Worm (Caenorhabditis elegans): ENCODE data around the gene fahd-1.

fahd-1 gene

ce11 chrIII:7909263-7909662 lies 17.2 kb downstream of the fahd-1 start, which contains the start of gene ZK688.1:
Gene ZK688.1, plus strand, starts transcription at chrIII:7909563.
- TF ChIP-seq med-1 (GFP tag; optimal IDR thresholded peaks at IDR 0.05; ENCODE audit: insufficient read depth) (no peak), flt-1 (GFP tag; IDR thresholded peaks at IDR 0.05) (no peak), tab-1 (GFP tag; IDR thresholded peaks at IDR 0.05) (no peak), ref-1 (GFP tag; conservative IDR thresholded peaks at IDR 0.05) (no peak), cog-1 (tag; optimal IDR thresholded peaks at IDR 0.05) (no peak), T22C8.4 (GFP tag; IDR thresholded peaks at IDR 0.05) (no peak), ztf-29 (GFP tag; IDR thresholded peaks at IDR 0.05) (no peak), ztf-23 (GFP tag; IDR thresholded peaks at IDR 0.05) (no peak), klf-2 (GFP tag; conservative IDR thresholded peaks at IDR 0.05) (no peak)

- TF ChIP-seq med-1 (GFP tag; optimal IDR thresholded peaks at IDR 0.05; ENCODE audit: insufficient read depth) (no peak), T22C8.4 (GFP tag; IDR thresholded peaks at IDR 0.05) (no peak), tab-1 (GFP tag; IDR thresholded peaks at IDR 0.05) (no peak), ztf-23 (GFP tag; IDR thresholded peaks at IDR 0.05) (no peak), cog-1 (tag; optimal IDR thresholded peaks at IDR 0.05) (no peak)
Observed at ce11 chrIII:7911621-7912020, 19.6 kb downstream of the fahd-1 start, which contains the start of gene ZK688.7. Gene ZK688.7, minus strand, starts transcription at chrIII:7911634.

- TF ChIP-seq ztf-29 (GFP tag; IDR thresholded peaks at IDR 0.05) (no peak), cog-1 (tag; optimal IDR thresholded peaks at IDR 0.05) (no peak), ztf-23 (GFP tag; IDR thresholded peaks at IDR 0.05) (no peak), flt-1 (GFP tag; IDR thresholded peaks at IDR 0.05) (no peak), ref-1 (GFP tag; conservative IDR thresholded peaks at IDR 0.05) (no peak), tab-1 (GFP tag; IDR thresholded peaks at IDR 0.05) (no peak), T22C8.4 (GFP tag; IDR thresholded peaks at IDR 0.05) (no peak), med-1 (GFP tag; optimal IDR thresholded peaks at IDR 0.05; ENCODE audit: insufficient read depth) (no peak), klf-2 (GFP tag; conservative IDR thresholded peaks at IDR 0.05) (no peak)
Observed at ce11 chrIII:7913488-7913887, 21.4 kb downstream of the fahd-1 start, which contains the start of gene ZK688.12. Gene ZK688.12, minus strand, starts transcription at chrIII:7913588.

ce11 chrIII:7917667-7918066 lies 25.6 kb downstream of the fahd-1 start, which contains the start of gene gly-3:
Gene gly-3, minus strand, starts transcription at chrIII:7917767.
- TF ChIP-seq tab-1 (GFP tag; IDR thresholded peaks at IDR 0.05) (no peak), ztf-29 (GFP tag; IDR thresholded peaks at IDR 0.05) (no peak), ref-1 (GFP tag; conservative IDR thresholded peaks at IDR 0.05) (no peak), ztf-23 (GFP tag; IDR thresholded peaks at IDR 0.05) (no peak), klf-2 (GFP tag; conservative IDR thresholded peaks at IDR 0.05) (no peak), cog-1 (tag; optimal IDR thresholded peaks at IDR 0.05) (no peak), med-1 (GFP tag; optimal IDR thresholded peaks at IDR 0.05; ENCODE audit: insufficient read depth) (no peak), flt-1 (GFP tag; IDR thresholded peaks at IDR 0.05) (no peak), T22C8.4 (GFP tag; IDR thresholded peaks at IDR 0.05) (no peak)

ce11 chrIII:7919823-7920222 lies 27.8 kb downstream of the fahd-1 start, which contains the start of gene C29E4.14:
Gene C29E4.14, plus strand, starts transcription at chrIII:7920123.
- TF ChIP-seq med-1 (GFP tag; optimal IDR thresholded peaks at IDR 0.05; ENCODE audit: insufficient read depth) (no peak), klf-2 (GFP tag; conservative IDR thresholded peaks at IDR 0.05) (no peak), ref-1 (GFP tag; conservative IDR thresholded peaks at IDR 0.05) (no peak), T22C8.4 (GFP tag; IDR thresholded peaks at IDR 0.05) (no peak), tab-1 (GFP tag; IDR thresholded peaks at IDR 0.05) (no peak), flt-1 (GFP tag; IDR thresholded peaks at IDR 0.05) (no peak), ztf-29 (GFP tag; IDR thresholded peaks at IDR 0.05) (no peak)

- TF ChIP-seq klf-2 (GFP tag; conservative IDR thresholded peaks at IDR 0.05): no peak
- TF ChIP-seq T22C8.4 (GFP tag; IDR thresholded peaks at IDR 0.05): no peak
Observed at ce11 chrIII:7922207-7922606, 30.2 kb downstream of the fahd-1 start, which contains the start of gene C29E4.17. Gene C29E4.17, plus strand, starts transcription at chrIII:7922507.

ce11 chrIII:7924821-7925220 lies 32.8 kb downstream of the fahd-1 start, which contains the start of gene tag-250:
Gene tag-250, minus strand, starts transcription at chrIII:7924921.
- TF ChIP-seq flt-1 (GFP tag; IDR thresholded peaks at IDR 0.05) (no peak), T22C8.4 (GFP tag; IDR thresholded peaks at IDR 0.05) (no peak), klf-2 (GFP tag; conservative IDR thresholded peaks at IDR 0.05) (no peak), ref-1 (GFP tag; conservative IDR thresholded peaks at IDR 0.05) (no peak), med-1 (GFP tag; optimal IDR thresholded peaks at IDR 0.05; ENCODE audit: insufficient read depth) (no peak), tab-1 (GFP tag; IDR thresholded peaks at IDR 0.05) (no peak), ztf-29 (GFP tag; IDR thresholded peaks at IDR 0.05) (no peak), ztf-23 (GFP tag; IDR thresholded peaks at IDR 0.05) (no peak), cog-1 (tag; optimal IDR thresholded peaks at IDR 0.05) (no peak)

ce11 chrIII:7925968-7926367 lies 33.9 kb downstream of the fahd-1 start:
- TF ChIP-seq med-1 (GFP tag; optimal IDR thresholded peaks at IDR 0.05; ENCODE audit: insufficient read depth) (no peak), ztf-29 (GFP tag; IDR thresholded peaks at IDR 0.05) (no peak), klf-2 (GFP tag; conservative IDR thresholded peaks at IDR 0.05) (no peak), ztf-23 (GFP tag; IDR thresholded peaks at IDR 0.05) (no peak), flt-1 (GFP tag; IDR thresholded peaks at IDR 0.05) (no peak), tab-1 (GFP tag; IDR thresholded peaks at IDR 0.05) (no peak), T22C8.4 (GFP tag; IDR thresholded peaks at IDR 0.05) (no peak), cog-1 (tag; optimal IDR thresholded peaks at IDR 0.05) (no peak), ref-1 (GFP tag; conservative IDR thresholded peaks at IDR 0.05) (no peak)

ce11 chrIII:7928549-7929129 lies 36.6 kb downstream of the fahd-1 start, which contains the start of the genes C29E4.13 and npp-15:
Gene C29E4.13, minus strand, starts transcription at chrIII:7928717.
Gene npp-15, plus strand, starts transcription at chrIII:7929043.
- TF ChIP-seq ztf-29 (GFP tag; IDR thresholded peaks at IDR 0.05): no peak
- TF ChIP-seq ztf-23 (GFP tag; IDR thresholded peaks at IDR 0.05): no peak
- TF ChIP-seq T22C8.4 (GFP tag; IDR thresholded peaks at IDR 0.05): no peak
- TF ChIP-seq ref-1 (GFP tag; conservative IDR thresholded peaks at IDR 0.05): no peak
- no peak for TF ChIP-seq klf-2 (GFP tag; conservative IDR thresholded peaks at IDR 0.05)
- TF ChIP-seq flt-1 (GFP tag; IDR thresholded peaks at IDR 0.05): no peak

- no peak for TF ChIP-seq med-1 (GFP tag; optimal IDR thresholded peaks at IDR 0.05; ENCODE audit: insufficient read depth)
- no peak for TF ChIP-seq klf-2 (GFP tag; conservative IDR thresholded peaks at IDR 0.05)
- TF ChIP-seq tab-1 (GFP tag; IDR thresholded peaks at IDR 0.05): no peak
- TF ChIP-seq ztf-23 (GFP tag; IDR thresholded peaks at IDR 0.05): no peak
- TF ChIP-seq flt-1 (GFP tag; IDR thresholded peaks at IDR 0.05): no peak
- no peak for TF ChIP-seq ref-1 (GFP tag; conservative IDR thresholded peaks at IDR 0.05)
- no peak for TF ChIP-seq ztf-29 (GFP tag; IDR thresholded peaks at IDR 0.05)
- TF ChIP-seq T22C8.4 (GFP tag; IDR thresholded peaks at IDR 0.05): no peak
- no peak for TF ChIP-seq cog-1 (tag; optimal IDR thresholded peaks at IDR 0.05)
Observed at ce11 chrIII:7933235-7933634, 41.2 kb downstream of the fahd-1 start, which contains the start of gene ran-2. Gene ran-2, plus strand, starts transcription at chrIII:7933535.

Measured in whole organism, midembryonic.